Fruit fly (Drosophila melanogaster): ENCODE measurements around the gene CG32182.

DNA sequence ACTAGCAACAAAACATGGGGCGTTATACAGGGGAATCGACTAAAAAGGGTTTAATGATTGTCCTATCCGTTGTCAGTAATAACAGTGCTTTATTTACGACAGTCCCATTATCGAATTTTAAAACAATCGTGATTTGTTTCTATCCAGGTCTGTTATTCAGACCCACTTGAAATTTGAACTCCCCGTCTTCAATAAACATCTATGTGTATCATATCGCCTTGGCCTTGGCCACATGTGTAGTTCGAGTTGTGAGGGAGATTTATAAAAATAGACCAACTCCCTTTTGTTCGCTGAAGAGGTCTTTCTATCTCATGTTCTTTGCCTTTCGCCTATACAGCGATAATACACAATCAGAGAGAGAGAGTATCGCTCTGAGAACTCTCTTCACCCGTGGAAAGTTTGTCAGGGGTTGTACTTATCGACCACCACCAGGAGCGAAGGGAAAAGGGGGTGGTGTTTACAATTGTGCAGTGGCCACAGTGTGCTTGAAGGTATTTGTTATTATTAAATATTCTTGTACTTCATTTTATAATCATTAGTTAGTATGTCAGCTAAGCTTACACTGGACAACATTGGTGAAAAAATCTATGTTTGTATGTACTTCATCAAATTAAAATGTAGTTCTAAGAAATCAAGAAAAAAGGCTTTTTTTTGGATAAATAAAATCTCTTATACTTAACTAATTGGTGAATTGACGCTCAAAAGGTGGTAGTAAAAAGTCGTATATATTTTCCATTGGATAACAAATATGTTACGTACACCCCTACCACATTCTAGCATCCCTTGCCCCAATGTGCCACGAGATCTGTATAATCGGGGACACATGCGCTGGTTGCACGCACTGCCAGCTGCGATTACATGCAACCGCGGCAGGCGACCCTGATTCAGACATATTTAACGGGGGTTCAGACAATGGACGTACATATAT is 492 bp upstream of the CG32182 start:
- TF ChIP-seq CG4496 (GFP tag; IDR thresholded peaks at IDR 0.05) (peak; percentile 66; the same call in 1 of the 3 replicates), CG34367 (tag; optimal IDR thresholded peaks at IDR 0.05) (peak; percentile 61), Pif1B (GFP tag; optimal IDR thresholded peaks at IDR 0.05) (peak; percentile 71), CG8159 (tag; optimal IDR thresholded peaks at IDR 0.05) (peak; percentile 88), EcR (GFP tag; optimal IDR thresholded peaks at IDR 0.05) (peak; percentile 47), fd96Ca (GFP tag; IDR thresholded peaks at IDR 0.05) (no peak), CG14655 (GFP tag; optimal IDR thresholded peaks at IDR 0.05) (peak; percentile 83), Pif1A (GFP tag; optimal IDR thresholded peaks at IDR 0.05) (peak; percentile 72), Ets98B (GFP tag; IDR thresholded peaks at IDR 0.05) (no peak; the same call in 1 of the 2 replicates), Snoo (tag; optimal IDR thresholded peaks at IDR 0.05) (no peak), CG15710 (tag; optimal IDR thresholded peaks at IDR 0.05) (peak; percentile 78), CG17806 (tag; optimal IDR thresholded peaks at IDR 0.05) (peak; percentile 70), CG10348 (GFP tag; IDR thresholded peaks at IDR 0.05) (no peak)

All from whole organism, pupa.